Worm (Caenorhabditis elegans) whole organism, young adult: ENCODE data around the gene coa-3.

Experiments used
- lin-54 ChIP-seq: fragments of 200-800 bp; sonication (Bioruptor generic); optimal IDR thresholded peaks from 2 replicates; lab custom pipeline; 2018; ENCODE audit warnings: mild to moderate bottlenecking, missing genetic modification characterization, missing compliant biosample characterization
- madf-3 ChIP-seq: fragments of 200-800 bp; sonication (Bioruptor generic); IDR thresholded peaks from 2 replicates; pipeline ENCODE4 v1.3.6; 2022; ENCODE audit warnings: missing genetic modification reagents, missing genetic modification characterization, missing compliant biosample characterization
- madf-6 ChIP-seq: fragments of 200-800 bp; sonication (Bioruptor generic); IDR thresholded peaks from 2 replicates; pipeline ENCODE4 v1.3.6; 2022; ENCODE audit warnings: missing genetic modification reagents, missing genetic modification characterization, missing compliant biosample characterization
- nfya-1 ChIP-seq: sonication (generic microtip); optimal IDR thresholded peaks from 2 replicates; lab custom pipeline; 2017; ENCODE audit warnings: antibody characterized with exemption, missing compliant biosample characterization, missing genetic modification characterization, borderline replicate concordance; ENCODE audit not compliant: insufficient read depth
- nhr-90 ChIP-seq: sonication (generic microtip); optimal IDR thresholded peaks from 2 replicates; lab custom pipeline; 2016; ENCODE audit warnings: missing genotype, mild to moderate bottlenecking, missing genetic modification characterization, missing compliant biosample characterization

DNA sequence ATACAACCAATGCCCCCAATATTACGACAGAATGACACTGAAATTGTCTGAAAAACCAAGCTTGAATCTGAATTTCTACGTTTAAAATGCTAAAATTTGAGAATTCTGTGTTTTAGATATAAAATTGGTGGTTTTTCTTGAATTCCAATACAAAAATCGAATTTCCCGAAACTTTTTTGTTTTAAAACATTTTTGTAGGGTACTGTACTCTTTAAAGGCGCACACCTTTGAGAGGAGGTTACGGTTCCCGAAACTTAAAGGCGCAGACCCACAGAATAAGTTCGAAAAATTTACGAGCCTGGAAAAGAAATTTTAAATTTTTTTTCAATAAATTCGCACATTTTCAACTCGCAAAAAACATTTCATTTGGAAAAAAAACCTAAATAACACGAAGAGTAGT lies 2.2 kb upstream of the coa-3 start:
- TF ChIP-seq madf-3 (GFP tag; lab: Robert Waterston, UW) = no peak
- no peak for TF ChIP-seq nfya-1 (tag; lab: Kevin White, UChicago)
- TF ChIP-seq madf-6 = peak; percentile 98
- TF ChIP-seq nhr-90 (tag; lab: Kevin White, UChicago) = no peak
- TF ChIP-seq lin-54 (GFP tag; lab: Kevin White, UChicago) = no peak
